Worm (Caenorhabditis elegans) whole organism, L4 larva: ENCODE measurements around the gene C16C4.18.

ENCODE experiments used
- F44E2.7 ChIP-seq: fragments of 200-800 bp; sonication (Bioruptor generic); IDR thresholded peaks from 2 replicates; pipeline ENCODE4 v2.1.2; 2022; ENCODE audit warnings: missing genetic modification characterization, missing compliant biosample characterization
- aly-2 ChIP-seq: sonication (generic microtip); optimal IDR thresholded peaks from 2 replicates; lab custom pipeline; 2018; ENCODE audit warnings: missing biosample characterization, missing genetic modification characterization
- daf-16 ChIP-seq, 3 experiments: sonication (generic microtip); optimal IDR thresholded peaks; 2 replicates each; lab custom pipeline; 2016 to 2017; ENCODE audit warnings: missing genetic modification characterization in 3 of 3, missing genetic modification reagents in 3 of 3, mild to moderate bottlenecking in 2 of 3, missing compliant biosample characterization in 2 of 3, missing biosample characterization in 1 of 3, moderate library complexity in 1 of 3
- fos-1 ChIP-seq: fragments of 150-350 bp; optimal IDR thresholded peaks from 2 replicates; lab custom pipeline; 2014; ENCODE audit warnings: missing biosample characterization, missing genetic modification characterization
- lin-39 ChIP-seq: fragments of 150-350 bp; optimal IDR thresholded peaks from 2 replicates; lab custom pipeline; 2014; ENCODE audit warnings: missing biosample characterization, missing genetic modification reagents, missing genetic modification characterization
- lsy-2 ChIP-seq, 2 experiments: fragments of 150-350 bp in 1 of 2; sonication (generic microtip) in 1 of 2; optimal IDR thresholded peaks; 2 replicates each; lab custom pipeline; 2014 to 2017; ENCODE audit warnings: missing biosample characterization in 2 of 2, missing genetic modification characterization in 2 of 2
- mdl-1 ChIP-seq, 2 experiments: fragments of 150-350 bp in 1 of 2; sonication (generic microtip) in 1 of 2; optimal IDR thresholded peaks; 2 replicates each; lab custom pipeline; 2014 to 2017; ENCODE audit warnings: missing biosample characterization in 2 of 2, missing genetic modification characterization in 2 of 2
- snpc-4 ChIP-seq: fragments of 150-350 bp; optimal IDR thresholded peaks from 2 replicates; lab custom pipeline; 2014; ENCODE audit warnings: missing biosample characterization, missing genetic modification characterization
- ztf-7 ChIP-seq: fragments of 150-350 bp; optimal IDR thresholded peaks from 2 replicates; lab custom pipeline; 2014; ENCODE audit warnings: missing biosample characterization, missing genetic modification characterization

ce11 chrII:1895762-1896161 lies 34.6 kb upstream of the C16C4.18 start, which contains the start of gene math-25:
- TF ChIP-seq snpc-4 (tag; lab: Kevin White, UChicago) (no peak), lin-39 (tag; lab: Kevin White, UChicago) (no peak), daf-16 (GFP tag; optimal IDR thresholded peaks at IDR 0.05; lab: Kevin White, UChicago) (no peak), daf-16 (tag; optimal IDR thresholded peaks at IDR 0.05; lab: Kevin White, UChicago) (no peak), mdl-1 (tag; optimal IDR thresholded peaks at IDR 0.05; lab: Kevin White, UChicago) (no peak), fos-1 (tag; lab: Kevin White, UChicago) (no peak), ztf-7 (tag; lab: Kevin White, UChicago) (no peak), aly-2 (no peak), lsy-2 (tag; optimal IDR thresholded peaks at IDR 0.05; lab: Kevin White, UChicago) (no peak), F44E2.7 (GFP tag; lab: Robert Waterston, UW) (no peak)
